Worm (Caenorhabditis elegans): ENCODE results near the gene W01C8.5.

DNA sequence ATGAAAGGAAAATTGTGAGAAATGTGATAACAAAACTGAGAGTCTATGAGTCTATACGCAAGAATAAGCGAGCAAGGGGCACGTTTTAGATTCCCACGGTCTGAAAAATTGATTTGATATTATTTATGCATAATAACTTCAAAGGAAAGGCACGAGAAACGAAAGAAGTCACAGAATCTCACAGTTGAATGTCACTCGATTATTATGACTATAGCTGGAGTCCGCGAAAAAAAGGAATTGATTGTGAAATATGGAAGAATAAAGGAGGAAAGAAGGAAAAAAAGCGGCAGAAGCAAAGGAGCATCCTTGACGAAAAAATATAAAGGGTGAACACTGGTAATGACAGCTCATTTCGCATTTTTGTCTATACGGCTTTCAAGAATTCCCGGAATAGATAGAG lies 13.5 kb upstream of the W01C8.5 start, which contains the start of gene cat-1:
- TF ChIP-seq cog-1 (tag; optimal IDR thresholded peaks at IDR 0.05) (no peak), ztf-29 (GFP tag; IDR thresholded peaks at IDR 0.05) (no peak), med-1 (GFP tag; optimal IDR thresholded peaks at IDR 0.05; ENCODE audit: insufficient read depth) (no peak), tab-1 (GFP tag; IDR thresholded peaks at IDR 0.05) (no peak), ref-1 (GFP tag; conservative IDR thresholded peaks at IDR 0.05) (no peak)
